Worm (Caenorhabditis elegans): ENCODE results near the gene ivns-1.

DNA sequence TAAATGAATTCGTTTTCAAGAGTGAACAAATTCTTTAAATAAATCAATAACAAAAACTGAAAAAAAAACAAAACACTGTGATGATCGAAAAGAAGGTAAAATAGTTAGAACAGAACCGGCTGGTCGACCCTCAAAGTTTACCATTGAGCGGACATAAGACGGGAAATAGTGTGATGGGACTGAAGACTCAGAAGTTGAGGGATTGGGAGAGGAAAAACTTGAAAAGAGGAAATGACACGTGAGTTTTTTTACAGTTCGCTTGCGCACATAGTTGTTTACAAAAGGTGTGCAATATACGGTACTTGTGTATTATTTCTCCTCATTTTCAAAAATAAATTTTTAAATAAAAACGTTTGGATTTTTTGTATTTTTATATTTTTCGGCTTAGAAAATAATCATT lies 8.8 kb upstream of the ivns-1 start:
- no peak for TF ChIP-seq lsy-2 (tag; optimal IDR thresholded peaks at IDR 0.05)
- TF ChIP-seq ztf-11 (tag; optimal IDR thresholded peaks at IDR 0.05), result no peak
- TF ChIP-seq sptf-1 (tag; optimal IDR thresholded peaks at IDR 0.05), result no peak
- TF ChIP-seq nhr-12 (tag; optimal IDR thresholded peaks at IDR 0.05), result no peak
- no peak for TF ChIP-seq mep-1 (tag; optimal IDR thresholded peaks at IDR 0.05)
- TF ChIP-seq cnd-1 (tag; optimal IDR thresholded peaks at IDR 0.05), result no peak
- TF ChIP-seq snpc-4 (tag; optimal IDR thresholded peaks at IDR 0.05), result no peak
- no peak for TF ChIP-seq unc-39 (tag; optimal IDR thresholded peaks at IDR 0.05)
- TF ChIP-seq ceh-39 (tag; optimal IDR thresholded peaks at IDR 0.05), result no peak
